Worm (Caenorhabditis elegans) whole organism, L2 larva: ENCODE results near the gene Y57A10C.11.
"Not testable (repeated sequence)": the region's sequence is repeated elsewhere in the genome, so short reads cannot be mapped to it uniquely, and the experiment has no call there.

Experiments used
- C34F6.9 ChIP-seq: fragments of 150-350 bp; optimal IDR thresholded peaks from 2 replicates; lab custom pipeline; 2014; ENCODE audit warnings: missing biosample characterization, missing genetic modification characterization
- F13H6.1 ChIP-seq: sonication (generic microtip); optimal IDR thresholded peaks from 2 replicates; lab custom pipeline; 2016; ENCODE audit warnings: missing genetic modification characterization, missing compliant biosample characterization
- Y55F3AM.14 ChIP-seq: fragments of 200-800 bp; sonication (Bioruptor generic); optimal IDR thresholded peaks from 2 replicates; lab custom pipeline; 2018; ENCODE audit warnings: mild to moderate bottlenecking, missing genetic modification characterization, missing compliant biosample characterization
- ZK546.5 ChIP-seq: sonication (generic microtip); optimal IDR thresholded peaks from 2 replicates; lab custom pipeline; 2017; ENCODE audit warnings: missing biosample characterization, missing genetic modification characterization
- alr-1 ChIP-seq: fragments of 150-350 bp; optimal IDR thresholded peaks from 2 replicates; lab custom pipeline; 2014; ENCODE audit warnings: missing biosample characterization, missing genetic modification characterization
- blmp-1 ChIP-seq: sonication (generic microtip); optimal IDR thresholded peaks from 2 replicates; lab custom pipeline; 2017; ENCODE audit warnings: missing genetic modification characterization, mild to moderate bottlenecking, missing compliant biosample characterization, antibody characterized with exemption, moderate library complexity; ENCODE audit not compliant: insufficient read depth
- crh-2 ChIP-seq: sonication (generic microtip); optimal IDR thresholded peaks from 2 replicates; lab custom pipeline; 2017; ENCODE audit warnings: missing biosample characterization, missing genetic modification characterization
- egl-27 ChIP-seq: sonication (generic microtip); optimal IDR thresholded peaks from 3 replicates; lab custom pipeline; 2017; ENCODE audit warnings: missing biosample characterization, missing genetic modification reagents, missing genetic modification characterization
- elt-1 ChIP-seq: fragments of 150-350 bp; optimal IDR thresholded peaks from 2 replicates; lab custom pipeline; 2014; ENCODE audit warnings: missing biosample characterization, missing genetic modification characterization
- elt-3 ChIP-seq: sonication (generic microtip); optimal IDR thresholded peaks from 2 replicates; lab custom pipeline; 2017; ENCODE audit warnings: missing biosample characterization, missing genetic modification characterization
- gmeb-1 ChIP-seq: fragments of 150-350 bp; optimal IDR thresholded peaks from 2 replicates; lab custom pipeline; 2014; ENCODE audit warnings: missing biosample characterization, missing genetic modification characterization
- lin-11 ChIP-seq: fragments of 150-350 bp; sonication (generic microtip); optimal IDR thresholded peaks from 2 replicates; lab custom pipeline; 2014; ENCODE audit warnings: missing biosample characterization, missing genetic modification characterization, inconsistent platforms, mixed read lengths
- lin-13 ChIP-seq: fragments of 150-350 bp; optimal IDR thresholded peaks from 2 replicates; lab custom pipeline; 2014; ENCODE audit warnings: missing biosample characterization, missing genetic modification reagents, missing genetic modification characterization
- lin-39 ChIP-seq: fragments of 150-350 bp; optimal IDR thresholded peaks from 2 replicates; lab custom pipeline; 2014; ENCODE audit warnings: missing biosample characterization, missing genetic modification reagents, missing genetic modification characterization
- mab-5 ChIP-seq: fragments of 150-350 bp; optimal IDR thresholded peaks from 2 replicates; lab custom pipeline; 2014; ENCODE audit warnings: missing biosample characterization, missing genetic modification characterization
- mdl-1 ChIP-seq, 2 experiments: fragments of 150-350 bp in 1 of 2; sonication (generic microtip) in 1 of 2; optimal IDR thresholded peaks; 2 replicates each; lab custom pipeline; 2017; ENCODE audit warnings: missing biosample characterization in 2 of 2, missing genetic modification characterization in 2 of 2
- nhr-12 ChIP-seq: fragments of 150-350 bp; optimal IDR thresholded peaks from 2 replicates; lab custom pipeline; 2014; ENCODE audit warnings: missing biosample characterization, missing genetic modification characterization
- nhr-129 ChIP-seq: fragments of 150-350 bp; optimal IDR thresholded peaks from 2 replicates; lab custom pipeline; 2014; ENCODE audit warnings: missing biosample characterization, missing genetic modification characterization
- nhr-25 ChIP-seq: fragments of 150-350 bp; sonication (generic microtip); optimal IDR thresholded peaks from 3 replicates; lab custom pipeline; 2014; ENCODE audit warnings: missing biosample characterization, missing genetic modification characterization
- nhr-6 ChIP-seq: fragments of 150-350 bp; optimal IDR thresholded peaks from 2 replicates; lab custom pipeline; 2014; ENCODE audit warnings: missing biosample characterization, missing genetic modification characterization
- nhr-77 ChIP-seq: fragments of 150-350 bp; optimal IDR thresholded peaks from 2 replicates; lab custom pipeline; 2014; ENCODE audit warnings: missing biosample characterization, missing genetic modification characterization
- peb-1 ChIP-seq: fragments of 150-350 bp; optimal IDR thresholded peaks from 2 replicates; lab custom pipeline; 2014; ENCODE audit warnings: missing biosample characterization, missing genetic modification characterization
- sem-4 ChIP-seq: fragments of 150-350 bp; optimal IDR thresholded peaks from 2 replicates; lab custom pipeline; 2014; ENCODE audit warnings: missing biosample characterization, missing genetic modification reagents, missing genetic modification characterization
- skn-1 ChIP-seq: sonication (generic microtip); optimal IDR thresholded peaks from 2 replicates; lab custom pipeline; 2017; ENCODE audit warnings: missing biosample characterization, missing genetic modification characterization
- sma-3 ChIP-seq: sonication (generic microtip); optimal IDR thresholded peaks from 2 replicates; lab custom pipeline; 2016; ENCODE audit warnings: missing genetic modification reagents, missing genetic modification characterization, missing compliant biosample characterization
- sma-9 ChIP-seq, 2 experiments: fragments of 150-350 bp in 1 of 2; sonication (generic microtip) in 1 of 2; optimal IDR thresholded peaks; 2 replicates each; lab custom pipeline; 2014 to 2016; ENCODE audit warnings: missing genetic modification characterization in 2 of 2, mild to moderate bottlenecking in 1 of 2, missing biosample characterization in 1 of 2, missing compliant biosample characterization in 1 of 2, missing genetic modification reagents in 1 of 2, moderate library complexity in 1 of 2
- snpc-4 ChIP-seq: fragments of 150-350 bp; optimal IDR thresholded peaks from 2 replicates; lab custom pipeline; 2014; ENCODE audit warnings: missing biosample characterization, missing genetic modification characterization
- unc-55 ChIP-seq: fragments of 150-350 bp; sonication (generic microtip); optimal IDR thresholded peaks from 3 replicates; lab custom pipeline; 2014; ENCODE audit warnings: missing biosample characterization, missing genetic modification reagents, missing genetic modification characterization
- unc-62 ChIP-seq: fragments of 150-350 bp; optimal IDR thresholded peaks from 2 replicates; lab custom pipeline; 2014; ENCODE audit warnings: missing biosample characterization, missing genetic modification reagents, missing genetic modification characterization
- zag-1 ChIP-seq: fragments of 150-350 bp; optimal IDR thresholded peaks from 2 replicates; lab custom pipeline; 2014; ENCODE audit warnings: missing biosample characterization, missing genetic modification characterization
- ztf-11 ChIP-seq: sonication (generic microtip); optimal IDR thresholded peaks from 2 replicates; lab custom pipeline; 2017; ENCODE audit warnings: missing biosample characterization, missing genetic modification characterization

The Y57A10C.11 gene

ce11 chrII:12444679-12445376, 30.1 kb upstream of the Y57A10C.11 start, which contains the start of the genes W05H5.1 and pitr-6:
Gene W05H5.1 (minus strand): TSS chrII:12444779.
Gene pitr-6 (plus strand): TSS chrII:12445326.
- no peak for TF ChIP-seq ZK546.5 (tag; lab: Kevin White, UChicago)
- TF ChIP-seq alr-1: no peak
- no peak for TF ChIP-seq mdl-1 (tag; optimal IDR thresholded peaks at IDR 0.05; lab: Kevin White, UChicago)
- no peak for TF ChIP-seq sem-4
- no peak for TF ChIP-seq lin-11
- TF ChIP-seq unc-62 (GFP tag; lab: Kevin White, UChicago): no peak
- TF ChIP-seq nhr-12: no peak
- no peak for TF ChIP-seq skn-1
- TF ChIP-seq Y55F3AM.14 (GFP tag; lab: Kevin White, UChicago): no peak
- TF ChIP-seq nhr-6 (tag; lab: Kevin White, UChicago): no peak
- TF ChIP-seq blmp-1 (tag; lab: Kevin White, UChicago): no peak
- TF ChIP-seq lin-13 (GFP tag; lab: Kevin White, UChicago): no peak
- no peak for TF ChIP-seq lin-39 (tag; lab: Kevin White, UChicago)
- no peak for TF ChIP-seq snpc-4 (tag; lab: Kevin White, UChicago)
- TF ChIP-seq C34F6.9 (tag; lab: Kevin White, UChicago): no peak
- no peak for TF ChIP-seq nhr-25 (tag; lab: Kevin White, UChicago)

- TF ChIP-seq egl-27; nhr-129 (tag; lab: Kevin White, UChicago); zag-1 (tag; lab: Kevin White, UChicago): not testable (repeated sequence)
Measured at ce11 chrII:12441164-12441563, 26.5 kb upstream of the Y57A10C.11 start, which contains the start of gene Y57A10C.10. Gene Y57A10C.10 (minus strand): TSS chrII:12441264.

ce11 chrII:12438441-12438840, 23.7 kb upstream of the Y57A10C.11 start, which contains the start of gene Y57A10C.9:
Gene Y57A10C.9 (minus strand): TSS chrII:12438541.
- TF ChIP-seq elt-1 (tag; lab: Kevin White, UChicago) (no peak), F13H6.1 (tag; lab: Kevin White, UChicago) (no peak), unc-55 (no peak), nhr-77 (no peak), peb-1 (tag; lab: Kevin White, UChicago) (no peak), ZK546.5 (tag; lab: Kevin White, UChicago) (no peak), crh-2 (tag; lab: Kevin White, UChicago) (no peak), nhr-25 (tag; lab: Kevin White, UChicago) (no peak), sma-9 (GFP tag; optimal IDR thresholded peaks at IDR 0.05; lab: Kevin White, UChicago) (no peak), sma-9 (tag; optimal IDR thresholded peaks at IDR 0.05; lab: Kevin White, UChicago) (no peak), mab-5 (no peak), lin-39 (tag; lab: Kevin White, UChicago) (no peak)

ce11 chrII:12436717-12437116, 22.0 kb upstream of the Y57A10C.11 start:
- TF ChIP-seq peb-1 (tag; lab: Kevin White, UChicago): no peak

ce11 chrII:12435202-12435872, 20.6 kb upstream of the Y57A10C.11 start:
- TF ChIP-seq ZK546.5 (tag; lab: Kevin White, UChicago) (no peak), peb-1 (tag; lab: Kevin White, UChicago) (no peak), ztf-11 (tag; lab: Kevin White, UChicago) (no peak), sem-4 (no peak)

ce11 chrII:12432356-12432755, 17.7 kb upstream of the Y57A10C.11 start, which contains the start of gene dct-12:
Gene dct-12 (minus strand): TSS chrII:12432456.
- TF ChIP-seq elt-3 (tag; lab: Kevin White, UChicago) (no peak), nhr-12 (no peak), C34F6.9 (tag; lab: Kevin White, UChicago) (no peak), gmeb-1 (tag; lab: Kevin White, UChicago) (no peak), nhr-6 (tag; lab: Kevin White, UChicago) (no peak), sma-3 (GFP tag; lab: Kevin White, UChicago) (no peak)
